Worm (Caenorhabditis elegans) whole organism, midembryonic: ENCODE data around the gene atx-2.

ENCODE experiments used
- T22C8.4 ChIP-seq: fragments of 200-800 bp; sonication (Bioruptor generic); IDR thresholded peaks from 2 replicates; pipeline ENCODE4 v1.3.6; 2022; ENCODE audit warnings: missing genetic modification characterization, missing compliant biosample characterization
- cog-1 ChIP-seq: sonication (generic microtip); optimal IDR thresholded peaks from 2 replicates; lab custom pipeline; 2016; ENCODE audit warnings: missing genetic modification characterization, missing compliant biosample characterization
- flt-1 ChIP-seq: fragments of 200-800 bp; sonication (Bioruptor generic); IDR thresholded peaks from 2 replicates; pipeline ENCODE4 v1.3.6; 2022; ENCODE audit warnings: missing genetic modification characterization, missing compliant biosample characterization
- klf-2 ChIP-seq: fragments of 200-800 bp; sonication (Bioruptor generic); conservative IDR thresholded peaks from 2 replicates; pipeline ENCODE4 v1.3.6; 2022; ENCODE audit warnings: missing genetic modification reagents, missing genetic modification characterization, missing compliant biosample characterization
- med-1 ChIP-seq: sonication (generic microtip); optimal IDR thresholded peaks from 2 replicates; lab custom pipeline; 2017; ENCODE audit warnings: missing genetic modification characterization, mild to moderate bottlenecking, missing compliant biosample characterization, antibody characterized with exemption, missing genetic modification reagents; ENCODE audit not compliant: insufficient read depth
- ztf-23 ChIP-seq: fragments of 200-800 bp; sonication (Bioruptor generic); IDR thresholded peaks from 2 replicates; pipeline ENCODE4 v1.3.6; 2022; ENCODE audit warnings: missing genetic modification reagents, missing genetic modification characterization, missing compliant biosample characterization
- ztf-29 ChIP-seq: fragments of 200-800 bp; sonication (Bioruptor generic); IDR thresholded peaks from 2 replicates; pipeline ENCODE4 v1.3.6; 2022; ENCODE audit warnings: missing genetic modification reagents, missing genetic modification characterization, missing compliant biosample characterization

DNA sequence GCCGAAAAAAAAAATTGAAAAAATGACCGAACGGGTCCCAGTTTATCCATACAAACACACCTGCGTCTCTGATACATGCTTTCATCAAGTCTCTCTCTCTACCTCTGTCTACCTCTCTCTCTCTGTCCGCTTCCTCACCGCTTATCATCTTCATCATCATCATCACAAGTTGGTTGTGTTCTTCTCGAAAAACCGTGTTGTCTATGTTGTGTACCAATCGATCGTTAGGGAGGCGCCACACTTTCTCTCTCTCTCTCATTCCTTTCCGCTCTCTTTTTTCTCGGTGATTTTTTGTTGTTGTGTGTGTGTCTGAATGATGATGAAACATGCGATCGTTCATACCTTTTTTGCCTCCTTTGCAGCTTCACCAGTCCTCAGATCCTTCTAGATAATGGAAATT is 2.5 kb downstream of the atx-2 start:
- TF ChIP-seq flt-1 (GFP tag; lab: Robert Waterston, UW) (no peak), T22C8.4 (GFP tag; lab: Robert Waterston, UW) (no peak), ztf-23 (GFP tag; lab: Robert Waterston, UW) (no peak), cog-1 (tag; lab: Kevin White, UChicago) (no peak), klf-2 (no peak), ztf-29 (no peak), med-1 (GFP tag; lab: Kevin White, UChicago) (no peak)
